Worm (Caenorhabditis elegans) whole organism, mixed stage, embryonic: Measurements from ENCODE around the gene kel-1.

Experiments
- ceh-39 ChIP-seq: fragments of 150-350 bp; optimal IDR thresholded peaks from 2 replicates; lab custom pipeline; 2014; ENCODE audit warnings: missing biosample characterization, missing genetic modification characterization
- lin-13 ChIP-seq: fragments of 150-350 bp; optimal IDR thresholded peaks from 2 replicates; lab custom pipeline; 2014; ENCODE audit warnings: missing biosample characterization, missing genetic modification characterization
- lin-32 ChIP-seq: fragments of 200-800 bp; sonication (Bioruptor generic); optimal IDR thresholded peaks from 2 replicates; lab custom pipeline; 2018; ENCODE audit warnings: mild to moderate bottlenecking, missing genetic modification characterization, missing compliant biosample characterization
- lsy-2 ChIP-seq: fragments of 150-350 bp; optimal IDR thresholded peaks from 2 replicates; lab custom pipeline; 2014; ENCODE audit warnings: missing biosample characterization, missing genetic modification characterization
- nhr-12 ChIP-seq: fragments of 150-350 bp; optimal IDR thresholded peaks from 2 replicates; lab custom pipeline; 2014; ENCODE audit warnings: missing biosample characterization, missing genetic modification characterization
- nhr-237 ChIP-seq: fragments of 150-350 bp; optimal IDR thresholded peaks from 2 replicates; lab custom pipeline; 2014; ENCODE audit warnings: missing biosample characterization, missing genetic modification characterization
- nhr-28 ChIP-seq: fragments of 150-350 bp; optimal IDR thresholded peaks from 2 replicates; lab custom pipeline; 2014; ENCODE audit warnings: missing biosample characterization, missing genetic modification characterization
- snpc-4 ChIP-seq: fragments of 150-350 bp; optimal IDR thresholded peaks from 2 replicates; lab custom pipeline; 2014; ENCODE audit warnings: missing biosample characterization, missing genetic modification characterization
- unc-39 ChIP-seq: fragments of 150-350 bp; optimal IDR thresholded peaks from 2 replicates; lab custom pipeline; 2014; ENCODE audit warnings: missing biosample characterization, missing genetic modification characterization
- unc-62 ChIP-seq: fragments of 150-350 bp; optimal IDR thresholded peaks from 2 replicates; lab custom pipeline; 2014; ENCODE audit warnings: missing biosample characterization, missing genetic modification reagents, missing genetic modification characterization
- ztf-11 ChIP-seq: fragments of 150-350 bp; optimal IDR thresholded peaks from 2 replicates; lab custom pipeline; 2014; ENCODE audit warnings: missing biosample characterization, missing genetic modification characterization

DNA sequence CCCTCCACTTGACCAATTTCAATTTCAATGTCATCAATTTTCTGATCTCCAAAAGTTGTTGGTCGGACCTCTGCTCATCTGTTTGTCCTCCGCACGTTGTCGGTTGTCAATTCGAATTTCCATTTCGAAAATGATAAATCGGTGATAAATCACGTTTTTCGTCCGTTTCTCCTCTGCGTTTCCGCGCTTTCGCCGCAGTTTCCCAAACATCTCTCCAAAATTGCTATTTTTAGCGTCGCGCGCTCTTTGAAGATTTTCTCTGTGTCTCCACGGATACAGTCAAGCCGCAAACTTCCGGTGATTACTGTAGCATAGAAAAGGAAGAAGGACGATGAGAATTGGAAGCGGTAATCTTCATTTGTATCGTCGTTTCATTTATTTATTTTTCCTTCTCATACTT lies 46.7 kb upstream of the kel-1 start:
- TF ChIP-seq lin-13 (tag; lab: Kevin White, UChicago): no peak
- no peak for TF ChIP-seq nhr-28
- no peak for TF ChIP-seq nhr-12 (tag; lab: Kevin White, UChicago)
- no peak for TF ChIP-seq lin-32 (GFP tag; lab: Kevin White, UChicago)
- TF ChIP-seq ztf-11 (tag; lab: Kevin White, UChicago): no peak
- TF ChIP-seq snpc-4 (tag; lab: Kevin White, UChicago): no peak
- no peak for TF ChIP-seq nhr-237 (tag; lab: Kevin White, UChicago)
- no peak for TF ChIP-seq lsy-2
- no peak for TF ChIP-seq ceh-39
- TF ChIP-seq unc-39 (tag; lab: Kevin White, UChicago): no peak
- TF ChIP-seq unc-62 (GFP tag; lab: Kevin White, UChicago): no peak
